Fruit fly (Drosophila melanogaster) whole organism, prepupa: Measurements from ENCODE around the gene E5.

Experiments
- Blimp-1 ChIP-seq: fragments of 200-800 bp; sonication (Bioruptor generic); optimal IDR thresholded peaks from 3 replicates; lab custom pipeline; 2017; ENCODE audit warnings: missing biosample characterization, missing genetic modification characterization, mild to moderate bottlenecking, moderate library complexity, missing genetic modification reagents
- CG10631 ChIP-seq: fragments of 200-800 bp; sonication (Bioruptor generic); optimal IDR thresholded peaks from 2 replicates; lab custom pipeline; 2016; ENCODE audit warnings: missing biosample characterization, missing genetic modification characterization
- CG10669 ChIP-seq: fragments of 200-800 bp; sonication (Bioruptor generic); optimal IDR thresholded peaks from 3 replicates; lab custom pipeline; 2018; ENCODE audit warnings: missing biosample characterization, mild to moderate bottlenecking, missing genetic modification characterization, moderate library complexity
- CG11294 ChIP-seq: fragments of 200-800 bp; sonication (Bioruptor generic); IDR thresholded peaks from 2 replicates; pipeline ENCODE4 v1.3.6; 2022; ENCODE audit warnings: missing biosample characterization, missing genetic modification characterization
- CG11762 ChIP-seq: fragments of 200-800 bp; sonication (Bioruptor generic); optimal IDR thresholded peaks from 3 replicates; lab custom pipeline; 2016; ENCODE audit warnings: missing biosample characterization, missing genetic modification characterization; ENCODE audit not compliant: insufficient read depth
- CG11902 ChIP-seq: fragments of 200-800 bp; sonication (Bioruptor generic); optimal IDR thresholded peaks from 3 replicates; lab custom pipeline; 2016; ENCODE audit warnings: missing biosample characterization, missing genetic modification characterization
- CG15336 ChIP-seq: fragments of 200-800 bp; sonication (Bioruptor generic); IDR thresholded peaks from 2 replicates; pipeline ENCODE4 v1.3.6; 2022; ENCODE audit warnings: missing biosample characterization, missing genetic modification characterization
- CG16779 ChIP-seq: fragments of 200-800 bp; sonication (Bioruptor generic); optimal IDR thresholded peaks from 3 replicates; lab custom pipeline; 2017; ENCODE audit warnings: missing biosample characterization, mild to moderate bottlenecking, missing genetic modification characterization
- CG3032 ChIP-seq: fragments of 200-800 bp; optimal IDR thresholded peaks from 2 replicates; lab custom pipeline; 2019; ENCODE audit warnings: missing biosample characterization, mild to moderate bottlenecking, missing genetic modification characterization, moderate library complexity
- CG32006 ChIP-seq: fragments of 200-800 bp; sonication (Bioruptor generic); optimal IDR thresholded peaks from 3 replicates; lab custom pipeline; 2017; ENCODE audit warnings: missing biosample characterization, mild to moderate bottlenecking, missing genetic modification characterization
- CG34406 ChIP-seq: fragments of 200-800 bp; sonication (Bioruptor generic); optimal IDR thresholded peaks from 3 replicates; lab custom pipeline; 2016; ENCODE audit warnings: missing biosample characterization, missing genetic modification characterization
- CG3919 ChIP-seq: fragments of 200-800 bp; sonication (Bioruptor generic); optimal IDR thresholded peaks from 3 replicates; lab custom pipeline; 2016; ENCODE audit warnings: missing biosample characterization, missing genetic modification characterization
- CG4318 ChIP-seq: fragments of 200-800 bp; sonication (Bioruptor generic); optimal IDR thresholded peaks from 3 replicates; lab custom pipeline; 2017; ENCODE audit warnings: missing biosample characterization, mild to moderate bottlenecking, missing genetic modification characterization
- CG6163 ChIP-seq: fragments of 200-800 bp; sonication (Bioruptor generic); IDR thresholded peaks from 3 replicates; pipeline ENCODE4 v1.3.6; 2022; ENCODE audit warnings: missing biosample characterization, missing genetic modification characterization
- CG6276 ChIP-seq: fragments of 200-800 bp; sonication (Bioruptor generic); optimal IDR thresholded peaks from 2 replicates; lab custom pipeline; 2017; ENCODE audit warnings: missing biosample characterization, mild to moderate bottlenecking, missing genetic modification characterization
- CG6792 ChIP-seq: fragments of 200-800 bp; sonication (Bioruptor generic); optimal IDR thresholded peaks from 3 replicates; lab custom pipeline; 2016; ENCODE audit warnings: missing biosample characterization, missing genetic modification characterization
- CG6808 ChIP-seq: fragments of 200-800 bp; sonication (Bioruptor generic); optimal IDR thresholded peaks from 3 replicates; lab custom pipeline; 2017; ENCODE audit warnings: missing biosample characterization, missing genetic modification characterization, mild to moderate bottlenecking, moderate library complexity, missing genetic modification reagents
- CG6854 ChIP-seq: fragments of 200-800 bp; sonication (Bioruptor generic); optimal IDR thresholded peaks from 2 replicates; lab custom pipeline; 2017; ENCODE audit warnings: missing biosample characterization, mild to moderate bottlenecking, missing genetic modification characterization
- CG7368 ChIP-seq: fragments of 200-800 bp; sonication (Bioruptor generic); optimal IDR thresholded peaks from 3 replicates; lab custom pipeline; 2016; ENCODE audit warnings: missing biosample characterization, missing genetic modification characterization
- CG8119 ChIP-seq: fragments of 200-800 bp; sonication (Bioruptor generic); IDR thresholded peaks from 3 replicates; pipeline ENCODE4 v1.3.6; 2022; ENCODE audit warnings: missing biosample characterization, missing genetic modification characterization
- CG8319 ChIP-seq: fragments of 200-800 bp; sonication (Bioruptor generic); optimal IDR thresholded peaks from 3 replicates; lab custom pipeline; 2016; ENCODE audit warnings: missing biosample characterization, missing genetic modification characterization
- CG8632 ChIP-seq: fragments of 200-800 bp; sonication (Bioruptor generic); optimal IDR thresholded peaks from 3 replicates; lab custom pipeline; 2016; ENCODE audit warnings: missing biosample characterization, missing genetic modification characterization
- CG9139 ChIP-seq: fragments of 200-800 bp; sonication (Bioruptor generic); optimal IDR thresholded peaks from 3 replicates; lab custom pipeline; 2017; ENCODE audit warnings: missing biosample characterization, mild to moderate bottlenecking, missing genetic modification characterization
- Eip78C ChIP-seq: fragments of 200-800 bp; sonication (Bioruptor generic); peaks from one replicate; lab custom pipeline; 2016; ENCODE audit warnings: missing biosample characterization, missing genetic modification characterization
- Eip93F ChIP-seq: fragments of 200-800 bp; sonication (Bioruptor generic); optimal IDR thresholded peaks from 2 replicates; lab custom pipeline; 2016; ENCODE audit warnings: missing biosample characterization, mild to moderate bottlenecking, missing genetic modification characterization
- Ets21C ChIP-seq: fragments of 200-800 bp; sonication (Bioruptor generic); optimal IDR thresholded peaks from 3 replicates; lab custom pipeline; 2016; ENCODE audit warnings: missing biosample characterization, missing genetic modification characterization
- Ets96B ChIP-seq: fragments of 200-800 bp; optimal IDR thresholded peaks from 2 replicates; lab custom pipeline; 2019; ENCODE audit warnings: missing biosample characterization, mild to moderate bottlenecking, missing genetic modification characterization, moderate library complexity
- Gug ChIP-seq: fragments of 200-800 bp; sonication (Bioruptor generic); IDR thresholded peaks from 2 replicates; pipeline ENCODE4 v1.3.6; 2022; ENCODE audit warnings: missing biosample characterization, missing genetic modification characterization
- Hr38 ChIP-seq: sonication (Bioruptor generic); optimal IDR thresholded peaks from 2 replicates; lab custom pipeline; 2016; ENCODE audit warnings: missing biosample characterization, missing genetic modification characterization
- Hr39 ChIP-seq: fragments of 200-800 bp; sonication (Bioruptor generic); optimal IDR thresholded peaks from 2 replicates; lab custom pipeline; 2016; ENCODE audit warnings: missing biosample characterization, missing genetic modification characterization
- Hr4 ChIP-seq: fragments of 200-800 bp; sonication (Bioruptor generic); optimal IDR thresholded peaks from 3 replicates; lab custom pipeline; 2016; ENCODE audit warnings: missing biosample characterization, missing genetic modification characterization
- Lpt ChIP-seq: fragments of 200-800 bp; sonication (Bioruptor generic); optimal IDR thresholded peaks from 3 replicates; lab custom pipeline; 2016; ENCODE audit warnings: missing biosample characterization, missing genetic modification characterization
- Met ChIP-seq: fragments of 200-800 bp; sonication (Bioruptor generic); optimal IDR thresholded peaks from 3 replicates; lab custom pipeline; 2016; ENCODE audit warnings: missing biosample characterization, missing genetic modification characterization
- OdsH ChIP-seq: fragments of 200-800 bp; sonication (Bioruptor generic); optimal IDR thresholded peaks from 3 replicates; lab custom pipeline; 2016; ENCODE audit warnings: missing biosample characterization, missing genetic modification characterization
- Sox102F ChIP-seq: fragments of 200-800 bp; sonication (Bioruptor generic); optimal IDR thresholded peaks from 2 replicates; lab custom pipeline; 2016; ENCODE audit warnings: missing biosample characterization, mild to moderate bottlenecking, missing genetic modification characterization
- Sox14 ChIP-seq: fragments of 200-800 bp; sonication (Bioruptor generic); optimal IDR thresholded peaks from 3 replicates; lab custom pipeline; 2016; ENCODE audit warnings: missing biosample characterization, missing genetic modification characterization
- achi ChIP-seq: fragments of 200-800 bp; sonication (Bioruptor generic); optimal IDR thresholded peaks from 3 replicates; lab custom pipeline; 2016; ENCODE audit warnings: missing biosample characterization, missing genetic modification characterization
- acj6 ChIP-seq: fragments of 200-800 bp; sonication (Bioruptor generic); optimal IDR thresholded peaks from 3 replicates; lab custom pipeline; 2016; ENCODE audit warnings: missing biosample characterization, missing genetic modification characterization
- cyc ChIP-seq: fragments of 200-800 bp; sonication (Bioruptor generic); optimal IDR thresholded peaks from 3 replicates; lab custom pipeline; 2016; ENCODE audit warnings: missing biosample characterization, missing genetic modification characterization
- dac ChIP-seq: fragments of 200-800 bp; sonication (Bioruptor generic); optimal IDR thresholded peaks from 2 replicates; lab custom pipeline; 2017; ENCODE audit warnings: missing biosample characterization, mild to moderate bottlenecking, missing genetic modification characterization
- dsx ChIP-seq: fragments of 200-800 bp; optimal IDR thresholded peaks from 3 replicates; lab custom pipeline; 2019; ENCODE audit warnings: missing biosample characterization, mild to moderate bottlenecking, missing genetic modification characterization, moderate library complexity; ENCODE audit not compliant: poor library complexity, severe bottlenecking
- eg ChIP-seq: fragments of 200-800 bp; sonication (Bioruptor generic); IDR thresholded peaks from 3 replicates; pipeline ENCODE4 v1.3.6; 2022; ENCODE audit warnings: missing biosample characterization, missing genetic modification characterization
- esn ChIP-seq: fragments of 200-800 bp; sonication (Bioruptor generic); optimal IDR thresholded peaks from 2 replicates; lab custom pipeline; 2016; ENCODE audit warnings: missing biosample characterization, mild to moderate bottlenecking, missing genetic modification characterization, moderate library complexity
- fd59A ChIP-seq: fragments of 200-800 bp; sonication (Bioruptor generic); optimal IDR thresholded peaks from 2 replicates; lab custom pipeline; 2017; ENCODE audit warnings: missing biosample characterization, mild to moderate bottlenecking, missing genetic modification characterization, missing genetic modification reagents
- fd85E ChIP-seq: fragments of 200-800 bp; sonication (Bioruptor generic); optimal IDR thresholded peaks from 3 replicates; lab custom pipeline; 2016; ENCODE audit warnings: missing biosample characterization, missing genetic modification characterization
- fkh ChIP-seq: fragments of 200-800 bp; sonication (Bioruptor generic); optimal IDR thresholded peaks from 3 replicates; lab custom pipeline; 2017; ENCODE audit warnings: missing biosample characterization, mild to moderate bottlenecking, missing genetic modification characterization, moderate library complexity
- net ChIP-seq: fragments of 200-800 bp; sonication (Bioruptor generic); optimal IDR thresholded peaks from 3 replicates; lab custom pipeline; 2016; ENCODE audit warnings: missing biosample characterization, missing genetic modification characterization
- pdm3 ChIP-seq: fragments of 200-800 bp; sonication (Bioruptor generic); optimal IDR thresholded peaks from 3 replicates; lab custom pipeline; 2016; ENCODE audit warnings: missing biosample characterization, missing genetic modification characterization
- salr ChIP-seq, 2 experiments: fragments of 200-800 bp; sonication (Bioruptor generic); optimal IDR thresholded peaks; 3 replicates each; lab custom pipeline; 2016 to 2018; ENCODE audit warnings: missing biosample characterization in 2 of 2, missing genetic modification characterization in 2 of 2, mild to moderate bottlenecking in 1 of 2
- spab ChIP-seq: fragments of 200-800 bp; sonication (Bioruptor generic); optimal IDR thresholded peaks from 2 replicates; lab custom pipeline; 2017; ENCODE audit warnings: missing biosample characterization, mild to moderate bottlenecking, missing genetic modification characterization, missing genetic modification reagents
- ss ChIP-seq, 2 experiments: fragments of 200-800 bp; sonication (Bioruptor generic); optimal IDR thresholded peaks; 2 replicates in 1 of 2; 3 replicates in 1 of 2; lab custom pipeline; 2017 to 2018; ENCODE audit warnings: mild to moderate bottlenecking in 2 of 2, missing biosample characterization in 2 of 2, missing genetic modification characterization in 2 of 2, moderate library complexity in 1 of 2
- svp ChIP-seq: fragments of 200-800 bp; sonication (Bioruptor generic); peaks from one replicate; lab custom pipeline; 2016; ENCODE audit warnings: missing biosample characterization, missing genetic modification characterization

The E5 gene

DNA sequence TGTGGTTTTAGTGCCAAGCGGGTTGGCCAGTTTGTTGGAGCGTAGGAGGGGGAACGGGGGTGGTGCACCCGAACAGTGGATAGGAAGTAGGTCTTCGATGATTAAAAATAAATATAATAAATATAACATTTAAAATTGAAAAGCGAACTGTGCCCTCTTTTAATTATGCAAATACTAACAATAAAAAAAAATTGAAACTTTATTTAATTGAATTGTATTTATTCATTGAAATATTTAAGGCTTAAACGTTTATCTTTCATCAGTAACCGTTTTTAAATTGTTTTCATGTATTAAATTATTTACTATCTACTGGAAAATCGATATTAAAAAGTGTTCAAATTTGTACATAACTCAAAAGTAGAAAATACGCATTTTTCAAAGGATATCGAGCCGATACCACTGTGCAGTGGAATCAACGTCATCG lies 734 bp upstream of the E5 start:
- TF ChIP-seq achi (peak; percentile 46), CG10669 (GFP tag; lab: Kevin White, UChicago) (peak; percentile 0), Sox14 (GFP tag; lab: Kevin White, UChicago) (no peak), Ets21C (no peak), CG3032 (tag; lab: Kevin White, UChicago) (peak; percentile 73), CG11902 (no peak), CG16779 (tag; lab: Kevin White, UChicago) (peak; percentile 12), cyc (GFP tag; lab: Kevin White, UChicago) (no peak), CG8119 (GFP tag; lab: Robert Waterston, UW) (peak; percentile 56), CG6808 (GFP tag; lab: Kevin White, UChicago) (peak; percentile 45), salr (GFP tag; optimal IDR thresholded peaks at IDR 0.05; lab: Kevin White, UChicago) (peak in 1 of 2 experiments; percentile 61), Eip78C (GFP tag; lab: Kevin White, UChicago) (peak; percentile 53), CG6854 (GFP tag; lab: Kevin White, UChicago) (no peak), svp (GFP tag; lab: Kevin White, UChicago) (peak; percentile 73), CG7368 (no peak), CG34406 (GFP tag; lab: Kevin White, UChicago) (peak; percentile 35), Lpt (GFP tag; lab: Kevin White, UChicago) (no peak), CG4318 (GFP tag; lab: Kevin White, UChicago) (peak; percentile 31), Ets96B (tag; lab: Kevin White, UChicago) (peak; percentile 62), CG15336 (no peak), CG11762 (peak; percentile 18), dac (no peak), CG11294 (no peak), eg (GFP tag; lab: Robert Waterston, UW) (no peak; the same call in 2 of the 3 replicates), Gug (GFP tag; lab: Robert Waterston, UW) (no peak), CG10631 (peak; percentile 56), Hr38 (no peak), fkh (no peak), fd59A (GFP tag; lab: Kevin White, UChicago) (no peak), Eip93F (GFP tag; lab: Kevin White, UChicago) (no peak), CG6163 (0 out of 3 replicates have a peak, but pooled peaks have one; percentile 30), CG3919 (GFP tag; lab: Kevin White, UChicago) (peak; percentile 57), CG9139 (GFP tag; lab: Kevin White, UChicago) (peak; percentile 16), CG8632 (GFP tag; lab: Kevin White, UChicago) (peak; percentile 34), CG6792 (GFP tag; lab: Kevin White, UChicago) (no peak), OdsH (GFP tag; lab: Kevin White, UChicago) (peak; percentile 35), CG6276 (GFP tag; lab: Kevin White, UChicago) (peak; percentile 35), Blimp-1 (peak; percentile 8), CG32006 (peak; percentile 67), dsx (GFP tag; lab: Kevin White, UChicago) (peak; percentile 5), esn (GFP tag; lab: Kevin White, UChicago) (peak; percentile 49), pdm3 (GFP tag; lab: Kevin White, UChicago) (no peak), net (no peak), Hr4 (GFP tag; lab: Kevin White, UChicago) (peak; percentile 26), acj6 (GFP tag; lab: Kevin White, UChicago) (peak; percentile 28), Hr39 (GFP tag; lab: Kevin White, UChicago) (no peak), CG8319 (GFP tag; lab: Kevin White, UChicago) (no peak), fd85E (GFP tag; lab: Kevin White, UChicago) (no peak), spab (GFP tag; lab: Kevin White, UChicago) (peak; percentile 30), Sox102F (GFP tag; lab: Kevin White, UChicago) (no peak), Met (peak; percentile 30), ss (GFP tag; optimal IDR thresholded peaks at IDR 0.05; lab: Kevin White, UChicago) (peak in 1 of 2 experiments; percentile 26)
